Worm (Caenorhabditis elegans) whole organism, L3 larva: ENCODE results near the gene F08F1.4.

Experiments used
- aly-2 ChIP-seq: fragments of 150-350 bp; optimal IDR thresholded peaks from 2 replicates; lab custom pipeline; 2014; ENCODE audit warnings: missing biosample characterization, missing genetic modification characterization
- fos-1 ChIP-seq: fragments of 150-350 bp; optimal IDR thresholded peaks from 2 replicates; lab custom pipeline; 2014; ENCODE audit warnings: missing biosample characterization, missing genetic modification characterization

DNA sequence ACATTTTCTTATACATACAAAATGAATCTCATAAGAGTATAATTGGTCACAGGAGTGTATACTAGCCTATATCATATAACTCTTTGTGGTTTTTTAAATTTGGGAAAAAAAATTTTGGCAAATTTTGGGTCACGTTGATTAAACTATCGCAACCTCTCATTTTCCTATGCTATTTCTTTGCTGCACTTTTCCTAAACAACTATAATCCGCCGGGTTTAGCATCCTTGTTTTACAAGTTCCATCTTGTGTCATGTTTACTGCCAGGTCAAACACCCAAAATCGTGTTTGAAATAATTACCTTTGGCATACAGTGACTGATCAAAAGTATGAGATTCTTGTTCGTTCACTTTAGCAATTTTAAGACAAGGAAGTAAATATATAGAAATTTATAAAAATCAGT, 5.0 kb upstream of the F08F1.4 start, which contains the start of gene sulp-3:
- TF ChIP-seq fos-1 (tag; lab: Kevin White, UChicago) (no peak), aly-2 (tag; lab: Kevin White, UChicago) (no peak)
